Worm (Caenorhabditis elegans): ENCODE data around the gene W09G12.9.

- TF ChIP-seq him-1 (tag; optimal IDR thresholded peaks at IDR 0.05): no peak
- TF ChIP-seq dao-5 (tag; optimal IDR thresholded peaks at IDR 0.05): no peak
- TF ChIP-seq W03F9.2 (tag; optimal IDR thresholded peaks at IDR 0.05): no peak
These were observed 23.6 kb upstream of the W09G12.9 start, which contains the start of gene spl-3 for ce11 chrIV:1192765-1193164.

Measured in whole organism, L4/young adult.